Worm (Caenorhabditis elegans) whole organism, young adult: ENCODE data around the gene F36H12.9.
"Not testable (repeated sequence)": the region's sequence is repeated elsewhere in the genome, so short reads cannot be mapped to it uniquely, and the experiment has no call there.

Experiments
- F33H1.4 ChIP-seq: fragments of 200-800 bp; sonication (Bioruptor generic); IDR thresholded peaks from 2 replicates; pipeline ENCODE4 v1.3.6; 2022; ENCODE audit warnings: missing genetic modification reagents, missing genetic modification characterization, missing compliant biosample characterization
- F57C9.4 ChIP-seq: sonication (generic microtip); optimal IDR thresholded peaks from 2 replicates; lab custom pipeline; 2017; ENCODE audit warnings: mild to moderate bottlenecking, missing genetic modification characterization, missing compliant biosample characterization
- T07F8.4 ChIP-seq: sonication (generic microtip); optimal IDR thresholded peaks from 2 replicates; lab custom pipeline; 2016; ENCODE audit warnings: mild to moderate bottlenecking, missing genetic modification characterization, moderate library complexity, missing compliant biosample characterization
- akir-1 ChIP-seq: fragments of 200-800 bp; sonication (Bioruptor generic); optimal IDR thresholded peaks from 2 replicates; lab custom pipeline; 2018; ENCODE audit warnings: mild to moderate bottlenecking, missing genetic modification characterization, moderate library complexity, missing compliant biosample characterization
- aptf-3 ChIP-seq: fragments of 200-800 bp; sonication (Bioruptor generic); IDR thresholded peaks from 2 replicates; pipeline ENCODE4 v1.3.6; 2022; ENCODE audit warnings: missing genetic modification characterization, missing compliant biosample characterization
- bed-2 ChIP-seq: fragments of 200-800 bp; sonication (Bioruptor generic); IDR thresholded peaks from 2 replicates; pipeline ENCODE4 v1.3.6; 2022; ENCODE audit warnings: missing genetic modification reagents, missing genetic modification characterization, missing compliant biosample characterization
- ets-4 ChIP-seq: fragments of 200-800 bp; sonication (Bioruptor generic); optimal IDR thresholded peaks from 2 replicates; lab custom pipeline; 2018; ENCODE audit warnings: mild to moderate bottlenecking, missing genetic modification characterization, missing compliant biosample characterization
- lin-35 ChIP-seq, 3 experiments: fragments of 150-350 bp in 2 of 3; sonication (generic microtip) in 1 of 3; optimal IDR thresholded peaks; 2 replicates each; lab custom pipeline; 2014 to 2018; ENCODE audit warnings: missing biosample characterization in 3 of 3, missing genetic modification characterization in 3 of 3, missing genetic modification reagents in 3 of 3
- lir-1 ChIP-seq: fragments of 200-800 bp; sonication (Bioruptor generic); conservative IDR thresholded peaks from 2 replicates; pipeline ENCODE4 v1.3.6; 2022; ENCODE audit warnings: missing genetic modification reagents, missing genetic modification characterization, missing compliant biosample characterization
- madf-3 ChIP-seq: fragments of 200-800 bp; sonication (Bioruptor generic); IDR thresholded peaks from 2 replicates; pipeline ENCODE4 v1.3.6; 2022; ENCODE audit warnings: missing genetic modification reagents, missing genetic modification characterization, missing compliant biosample characterization
- nhr-120 ChIP-seq: fragments of 200-800 bp; sonication (Bioruptor generic); IDR thresholded peaks from 2 replicates; pipeline ENCODE4 v1.3.6; 2022; ENCODE audit warnings: missing genetic modification characterization, missing compliant biosample characterization
- sdz-38 ChIP-seq: sonication (generic microtip); optimal IDR thresholded peaks from 2 replicates; lab custom pipeline; 2016; ENCODE audit warnings: missing genotype, missing genetic modification characterization, missing compliant biosample characterization
- snpc-4 ChIP-seq, 5 experiments: fragments of 150-350 bp in 1 of 5; sonication (generic microtip) in 4 of 5; optimal IDR thresholded peaks; 2 replicates each; lab custom pipeline; 2014 to 2018; ENCODE audit warnings: missing genetic modification characterization in 5 of 5, missing biosample characterization in 3 of 5, antibody characterized with exemption in 2 of 5, mild to moderate bottlenecking in 2 of 5, missing compliant biosample characterization in 2 of 5, missing genotype in 2 of 5, moderate library complexity in 2 of 5, missing genetic modification reagents in 1 of 5

DNA sequence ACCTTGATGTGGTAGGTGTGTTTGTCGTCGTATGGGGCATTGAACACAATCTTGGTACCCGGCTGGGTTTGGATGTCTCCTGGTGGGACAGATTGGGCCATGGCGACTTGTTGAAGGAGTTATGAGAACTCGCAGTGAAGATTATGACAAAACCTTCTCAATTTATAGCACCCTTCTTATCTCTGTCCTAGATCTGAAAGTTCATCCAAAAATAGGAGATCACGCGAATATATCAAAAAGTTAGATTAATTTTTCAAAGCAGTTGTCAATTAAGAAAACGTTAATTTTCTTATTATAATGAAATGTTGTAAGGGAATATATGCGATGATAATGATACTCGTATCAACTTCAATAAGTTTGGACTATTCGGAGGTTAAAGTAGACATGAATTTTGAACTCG is 38.4 kb downstream of the F36H12.9 start, which contains the start of gene msp-51:
- TF ChIP-seq lin-35 (GFP tag; optimal IDR thresholded peaks at IDR 0.05; lab: Kevin White, UChicago); aptf-3 (GFP tag; lab: Robert Waterston, UW); T07F8.4; F57C9.4 (tag; lab: Kevin White, UChicago); lir-1 (GFP tag; lab: Robert Waterston, UW); nhr-120 (GFP tag; lab: Robert Waterston, UW); sdz-38 (tag; lab: Kevin White, UChicago); akir-1 (GFP tag; lab: Kevin White, UChicago); ets-4 (GFP tag; lab: Kevin White, UChicago); madf-3; snpc-4 (GFP tag; optimal IDR thresholded peaks at IDR 0.05; lab: Kevin White, UChicago); snpc-4 (tag; optimal IDR thresholded peaks at IDR 0.05; lab: Kevin White, UChicago); F33H1.4 (GFP tag; lab: Robert Waterston, UW); bed-2: not testable (repeated sequence)
